Worm (Caenorhabditis elegans) whole organism, dauer: ENCODE data around the gene fil-1.
"Not testable (repeated sequence)": the region's sequence is repeated elsewhere in the genome, so short reads cannot be mapped to it uniquely, and the experiment has no call there.

Experiments used
- unc-62 ChIP-seq: sonication (generic microtip); optimal IDR thresholded peaks from 2 replicates; lab custom pipeline; 2017; ENCODE audit warnings: missing biosample characterization, missing genetic modification reagents, missing genetic modification characterization

fil-1 gene

ce11 chrV:14999485-15000023, 5.9 kb downstream of the fil-1 start, which contains the start of gene T01C3.11:
TSS of gene T01C3.11 (plus strand) at chrV:14999535.
- no peak for TF ChIP-seq unc-62

- no peak for TF ChIP-seq unc-62
Measured at ce11 chrV:15000055-15000704, 6.5 kb downstream of the fil-1 start, which contains the start of gene rps-16. TSS of gene rps-16 (minus strand) at chrV:15000541.

ce11 chrV:15001536-15001935, 7.9 kb downstream of the fil-1 start:
- TF ChIP-seq unc-62 = no peak

- no peak for TF ChIP-seq unc-62
Measured at ce11 chrV:15002184-15002690, 8.6 kb downstream of the fil-1 start, which contains the start of the genes fib-1 and mut-15. TSS of gene fib-1 (minus strand) at chrV:15002223. TSS of gene mut-15 (plus strand) at chrV:15002543.

ce11 chrV:15004800-15005199, 11.2 kb downstream of the fil-1 start, which contains the start of gene hrde-2:
TSS of gene hrde-2 (plus strand) at chrV:15005100.
- no peak for TF ChIP-seq unc-62

ce11 chrV:15011560-15011959, 17.9 kb downstream of the fil-1 start, which contains the start of gene nmr-2:
TSS of gene nmr-2 (minus strand) at chrV:15011660.
- no peak for TF ChIP-seq unc-62

- TF ChIP-seq unc-62 = no peak
Measured at ce11 chrV:15012542-15013301, 19.1 kb downstream of the fil-1 start.

ce11 chrV:15013328-15013727, 19.7 kb downstream of the fil-1 start:
- no peak for TF ChIP-seq unc-62

ce11 chrV:15014164-15014563, 20.5 kb downstream of the fil-1 start, which contains the start of gene obr-2:
TSS of gene obr-2 (minus strand) at chrV:15014264.
- no peak for TF ChIP-seq unc-62

ce11 chrV:15015799-15016198, 22.2 kb downstream of the fil-1 start:
- no peak for TF ChIP-seq unc-62

- no peak for TF ChIP-seq unc-62
Measured at ce11 chrV:15016795-15017429, 23.3 kb downstream of the fil-1 start.

ce11 chrV:15020229-15020628, 26.6 kb downstream of the fil-1 start, which contains the start of gene F14H8.2:
TSS of gene F14H8.2 (minus strand) at chrV:15020329.
- no peak for TF ChIP-seq unc-62

- no peak for TF ChIP-seq unc-62
Measured at ce11 chrV:15020732-15021131, 27.1 kb downstream of the fil-1 start, which contains the start of gene F14H8.5. TSS of gene F14H8.5 (plus strand) at chrV:15021032.

ce11 chrV:15023544-15023943, 29.9 kb downstream of the fil-1 start, which contains the start of gene F14H8.4:
TSS of gene F14H8.4 (plus strand) at chrV:15023844.
- TF ChIP-seq unc-62 = no peak

- no peak for TF ChIP-seq unc-62
Measured at ce11 chrV:15028896-15029519, 35.4 kb downstream of the fil-1 start, which contains the start of gene F14H8.8. TSS of gene F14H8.8 (plus strand) at chrV:15029469.

- TF ChIP-seq unc-62 = not testable (repeated sequence)
Measured at ce11 chrV:15031373-15031772, 37.7 kb downstream of the fil-1 start, which contains the start of gene cng-1. TSS of gene cng-1 (minus strand) at chrV:15031473.
